Worm (Caenorhabditis elegans) whole organism, early embryonic: ENCODE measurements around the gene ptr-3.

ENCODE experiments used
- hmg-4 ChIP-seq: fragments of 200-800 bp; sonication (Bioruptor generic); optimal IDR thresholded peaks from 2 replicates; lab custom pipeline; 2018; ENCODE audit warnings: mild to moderate bottlenecking, missing genetic modification characterization, missing compliant biosample characterization
- scrt-1 ChIP-seq: fragments of 200-800 bp; sonication (Bioruptor generic); IDR thresholded peaks from 2 replicates; pipeline ENCODE4 v1.3.6; 2022; ENCODE audit warnings: missing genetic modification characterization, missing compliant biosample characterization

DNA sequence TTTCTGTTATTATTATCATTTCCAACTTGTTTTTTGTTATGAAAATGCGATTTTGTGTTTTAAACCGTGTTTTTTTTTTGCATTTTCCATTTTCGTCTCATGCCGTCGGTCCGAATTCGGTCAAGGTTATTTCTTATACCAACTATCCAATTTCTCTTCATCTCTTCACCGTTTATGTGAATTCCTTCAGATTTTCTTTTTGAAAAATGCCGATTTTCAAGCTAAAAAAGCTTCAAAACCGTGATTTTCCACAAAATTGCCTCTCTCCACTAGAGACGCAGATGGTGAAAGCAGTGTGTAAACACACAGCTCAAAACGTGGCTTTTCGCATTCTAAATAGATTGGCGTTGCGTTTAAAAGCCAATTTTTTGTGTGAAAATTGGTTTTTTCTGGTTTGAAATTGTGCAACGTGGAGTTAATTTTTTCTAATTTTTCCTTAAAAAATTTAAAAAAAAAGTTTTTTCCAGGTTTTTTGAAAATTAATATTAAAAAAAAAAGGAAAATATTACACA is 20.5 kb upstream of the ptr-3 start:
- no peak for TF ChIP-seq scrt-1
- TF ChIP-seq hmg-4, result no peak
